Worm (Caenorhabditis elegans) whole organism, L2 larva: ENCODE measurements around the gene Y59A8B.8.

Experiments
- C34F6.9 ChIP-seq: fragments of 150-350 bp; optimal IDR thresholded peaks from 2 replicates; lab custom pipeline; 2014; ENCODE audit warnings: missing biosample characterization, missing genetic modification characterization
- R02D3.7 ChIP-seq: fragments of 150-350 bp; optimal IDR thresholded peaks from 2 replicates; lab custom pipeline; 2014; ENCODE audit warnings: missing biosample characterization, missing genetic modification characterization
- Y55F3AM.14 ChIP-seq: fragments of 200-800 bp; sonication (Bioruptor generic); optimal IDR thresholded peaks from 2 replicates; lab custom pipeline; 2018; ENCODE audit warnings: mild to moderate bottlenecking, missing genetic modification characterization, missing compliant biosample characterization
- ZK546.5 ChIP-seq: sonication (generic microtip); optimal IDR thresholded peaks from 2 replicates; lab custom pipeline; 2017; ENCODE audit warnings: missing biosample characterization, missing genetic modification characterization
- aly-2 ChIP-seq: fragments of 150-350 bp; optimal IDR thresholded peaks from 2 replicates; lab custom pipeline; 2014; ENCODE audit warnings: missing biosample characterization, missing genetic modification characterization
- ama-1 ChIP-seq: fragments of 150-350 bp; optimal IDR thresholded peaks from 2 replicates; lab custom pipeline; 2018; ENCODE audit warnings: inconsistent platforms
- blmp-1 ChIP-seq: sonication (generic microtip); optimal IDR thresholded peaks from 2 replicates; lab custom pipeline; 2017; ENCODE audit warnings: missing genetic modification characterization, mild to moderate bottlenecking, missing compliant biosample characterization, antibody characterized with exemption, moderate library complexity; ENCODE audit not compliant: insufficient read depth
- ceh-16 ChIP-seq: fragments of 150-350 bp; optimal IDR thresholded peaks from 2 replicates; lab custom pipeline; 2014; ENCODE audit warnings: missing biosample characterization, missing genetic modification characterization
- ceh-82 ChIP-seq: fragments of 150-350 bp; optimal IDR thresholded peaks from 2 replicates; lab custom pipeline; 2014; ENCODE audit warnings: missing biosample characterization, missing genetic modification characterization
- crh-2 ChIP-seq: sonication (generic microtip); optimal IDR thresholded peaks from 2 replicates; lab custom pipeline; 2017; ENCODE audit warnings: missing biosample characterization, missing genetic modification characterization
- egl-27 ChIP-seq: sonication (generic microtip); optimal IDR thresholded peaks from 3 replicates; lab custom pipeline; 2017; ENCODE audit warnings: missing biosample characterization, missing genetic modification reagents, missing genetic modification characterization
- elt-1 ChIP-seq: fragments of 150-350 bp; optimal IDR thresholded peaks from 2 replicates; lab custom pipeline; 2014; ENCODE audit warnings: missing biosample characterization, missing genetic modification characterization
- fos-1 ChIP-seq: fragments of 150-350 bp; optimal IDR thresholded peaks from 2 replicates; lab custom pipeline; 2014; ENCODE audit warnings: missing biosample characterization, missing genetic modification characterization
- gmeb-1 ChIP-seq: fragments of 150-350 bp; optimal IDR thresholded peaks from 2 replicates; lab custom pipeline; 2014; ENCODE audit warnings: missing biosample characterization, missing genetic modification characterization
- lin-13 ChIP-seq: fragments of 150-350 bp; optimal IDR thresholded peaks from 2 replicates; lab custom pipeline; 2014; ENCODE audit warnings: missing biosample characterization, missing genetic modification reagents, missing genetic modification characterization
- lin-39 ChIP-seq: fragments of 150-350 bp; optimal IDR thresholded peaks from 2 replicates; lab custom pipeline; 2014; ENCODE audit warnings: missing biosample characterization, missing genetic modification reagents, missing genetic modification characterization
- lsy-2 ChIP-seq, 2 experiments: fragments of 150-350 bp in 1 of 2; sonication (generic microtip) in 1 of 2; optimal IDR thresholded peaks; 2 replicates each; lab custom pipeline; 2014 to 2017; ENCODE audit warnings: missing biosample characterization in 2 of 2, missing genetic modification characterization in 2 of 2
- mab-5 ChIP-seq: fragments of 150-350 bp; optimal IDR thresholded peaks from 2 replicates; lab custom pipeline; 2014; ENCODE audit warnings: missing biosample characterization, missing genetic modification characterization
- mbf-1 ChIP-seq: sonication (generic microtip); optimal IDR thresholded peaks from 2 replicates; lab custom pipeline; 2017; ENCODE audit warnings: missing biosample characterization, missing genetic modification characterization
- mdl-1 ChIP-seq, 2 experiments: fragments of 150-350 bp in 1 of 2; sonication (generic microtip) in 1 of 2; optimal IDR thresholded peaks; 2 replicates each; lab custom pipeline; 2017; ENCODE audit warnings: missing biosample characterization in 2 of 2, missing genetic modification characterization in 2 of 2
- nhr-10 ChIP-seq: sonication (generic microtip); optimal IDR thresholded peaks from 2 replicates; lab custom pipeline; 2017; ENCODE audit warnings: missing biosample characterization, missing genetic modification characterization
- nhr-11 ChIP-seq: fragments of 150-350 bp; optimal IDR thresholded peaks from 2 replicates; lab custom pipeline; 2014; ENCODE audit warnings: missing biosample characterization, missing genetic modification characterization
- nhr-12 ChIP-seq: fragments of 150-350 bp; optimal IDR thresholded peaks from 2 replicates; lab custom pipeline; 2014; ENCODE audit warnings: missing biosample characterization, missing genetic modification characterization
- nhr-129 ChIP-seq: fragments of 150-350 bp; optimal IDR thresholded peaks from 2 replicates; lab custom pipeline; 2014; ENCODE audit warnings: missing biosample characterization, missing genetic modification characterization
- nhr-21 ChIP-seq: fragments of 150-350 bp; optimal IDR thresholded peaks from 2 replicates; lab custom pipeline; 2014; ENCODE audit warnings: missing biosample characterization, missing genetic modification characterization
- nhr-23 ChIP-seq: fragments of 150-350 bp; optimal IDR thresholded peaks from 2 replicates; lab custom pipeline; 2014; ENCODE audit warnings: missing biosample characterization, missing genetic modification reagents, missing genetic modification characterization
- nhr-237 ChIP-seq: fragments of 150-350 bp; optimal IDR thresholded peaks from 2 replicates; lab custom pipeline; 2014; ENCODE audit warnings: missing biosample characterization, missing genetic modification characterization
- nhr-25 ChIP-seq: fragments of 150-350 bp; sonication (generic microtip); optimal IDR thresholded peaks from 3 replicates; lab custom pipeline; 2014; ENCODE audit warnings: missing biosample characterization, missing genetic modification characterization
- nhr-6 ChIP-seq: fragments of 150-350 bp; optimal IDR thresholded peaks from 2 replicates; lab custom pipeline; 2014; ENCODE audit warnings: missing biosample characterization, missing genetic modification characterization
- nhr-77 ChIP-seq: fragments of 150-350 bp; optimal IDR thresholded peaks from 2 replicates; lab custom pipeline; 2014; ENCODE audit warnings: missing biosample characterization, missing genetic modification characterization
- peb-1 ChIP-seq: fragments of 150-350 bp; optimal IDR thresholded peaks from 2 replicates; lab custom pipeline; 2014; ENCODE audit warnings: missing biosample characterization, missing genetic modification characterization
- sem-4 ChIP-seq: fragments of 150-350 bp; optimal IDR thresholded peaks from 2 replicates; lab custom pipeline; 2014; ENCODE audit warnings: missing biosample characterization, missing genetic modification reagents, missing genetic modification characterization
- skn-1 ChIP-seq: sonication (generic microtip); optimal IDR thresholded peaks from 2 replicates; lab custom pipeline; 2017; ENCODE audit warnings: missing biosample characterization, missing genetic modification characterization
- sma-9 ChIP-seq, 2 experiments: fragments of 150-350 bp in 1 of 2; sonication (generic microtip) in 1 of 2; optimal IDR thresholded peaks; 2 replicates each; lab custom pipeline; 2014 to 2016; ENCODE audit warnings: missing genetic modification characterization in 2 of 2, mild to moderate bottlenecking in 1 of 2, missing biosample characterization in 1 of 2, missing compliant biosample characterization in 1 of 2, missing genetic modification reagents in 1 of 2, moderate library complexity in 1 of 2
- snpc-4 ChIP-seq: fragments of 150-350 bp; optimal IDR thresholded peaks from 2 replicates; lab custom pipeline; 2014; ENCODE audit warnings: missing biosample characterization, missing genetic modification characterization
- unc-55 ChIP-seq: fragments of 150-350 bp; sonication (generic microtip); optimal IDR thresholded peaks from 3 replicates; lab custom pipeline; 2014; ENCODE audit warnings: missing biosample characterization, missing genetic modification reagents, missing genetic modification characterization
- unc-62 ChIP-seq: fragments of 150-350 bp; optimal IDR thresholded peaks from 2 replicates; lab custom pipeline; 2014; ENCODE audit warnings: missing biosample characterization, missing genetic modification reagents, missing genetic modification characterization
- ztf-1 ChIP-seq: fragments of 200-800 bp; sonication (Bioruptor generic); conservative IDR thresholded peaks from 2 replicates; pipeline ENCODE4 v1.3.6; 2022; ENCODE audit warnings: missing genetic modification characterization, missing compliant biosample characterization
- ztf-11 ChIP-seq: sonication (generic microtip); optimal IDR thresholded peaks from 2 replicates; lab custom pipeline; 2017; ENCODE audit warnings: missing biosample characterization, missing genetic modification characterization
- ztf-4 ChIP-seq: fragments of 150-350 bp; optimal IDR thresholded peaks from 2 replicates; lab custom pipeline; 2014; ENCODE audit warnings: missing biosample characterization, missing genetic modification characterization

The Y59A8B.8 gene

DNA sequence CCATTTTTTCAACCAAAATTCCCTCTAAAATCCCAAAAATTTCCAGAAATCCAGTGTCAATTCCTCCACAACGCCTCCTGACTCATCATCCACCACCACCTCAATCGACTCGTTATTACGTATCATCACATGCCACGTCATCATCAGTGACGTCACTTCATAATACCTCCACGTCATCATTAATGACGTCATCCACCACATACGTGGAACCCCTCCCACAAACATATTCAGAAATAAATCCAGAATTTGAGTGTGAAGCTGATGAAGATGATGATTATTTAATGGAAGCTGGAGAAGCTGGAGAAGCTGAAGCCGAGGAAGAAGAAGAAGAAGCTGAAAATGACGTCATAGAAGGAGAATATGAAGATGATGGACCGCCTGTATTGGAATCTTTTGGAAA is 27.8 kb upstream of the Y59A8B.8 start:
- no peak for TF ChIP-seq ama-1
- no peak for TF ChIP-seq nhr-12 (tag; lab: Kevin White, UChicago)
- no peak for TF ChIP-seq ztf-11 (tag; lab: Kevin White, UChicago)
- TF ChIP-seq ceh-82 (tag; lab: Kevin White, UChicago) = no peak
- TF ChIP-seq egl-27 (tag; lab: Kevin White, UChicago) = no peak
- TF ChIP-seq unc-62 (GFP tag; lab: Kevin White, UChicago) = no peak
- TF ChIP-seq aly-2 = no peak
- no peak for TF ChIP-seq nhr-21 (tag; lab: Kevin White, UChicago)
- no peak for TF ChIP-seq ceh-16 (tag; lab: Kevin White, UChicago)

DNA sequence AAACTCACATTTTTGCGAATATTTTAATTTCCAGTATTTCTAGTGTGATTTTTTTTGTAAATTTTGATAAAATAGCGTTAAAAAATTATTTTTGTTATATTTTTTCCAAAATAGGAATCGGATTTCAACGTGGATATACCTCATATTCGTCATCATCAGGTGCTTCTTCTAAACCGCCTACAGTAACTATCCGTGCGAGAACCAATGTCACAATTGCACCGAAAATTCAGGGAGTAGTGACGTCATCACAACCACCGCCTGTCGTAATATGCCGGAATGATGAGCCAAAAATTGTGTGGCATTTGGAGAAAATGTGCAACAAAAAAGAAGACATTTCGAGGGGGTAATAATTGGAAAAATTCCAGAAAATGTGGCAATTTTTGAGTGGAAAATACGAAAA is 25.1 kb upstream of the Y59A8B.8 start:
- TF ChIP-seq peb-1 = no peak
- no peak for TF ChIP-seq ztf-11 (tag; lab: Kevin White, UChicago)
- TF ChIP-seq crh-2 (tag; lab: Kevin White, UChicago) = no peak
- TF ChIP-seq snpc-4 = no peak
- TF ChIP-seq nhr-23 (tag; lab: Kevin White, UChicago) = no peak
- no peak for TF ChIP-seq elt-1 (tag; lab: Kevin White, UChicago)
- no peak for TF ChIP-seq Y55F3AM.14 (GFP tag; lab: Kevin White, UChicago)

DNA sequence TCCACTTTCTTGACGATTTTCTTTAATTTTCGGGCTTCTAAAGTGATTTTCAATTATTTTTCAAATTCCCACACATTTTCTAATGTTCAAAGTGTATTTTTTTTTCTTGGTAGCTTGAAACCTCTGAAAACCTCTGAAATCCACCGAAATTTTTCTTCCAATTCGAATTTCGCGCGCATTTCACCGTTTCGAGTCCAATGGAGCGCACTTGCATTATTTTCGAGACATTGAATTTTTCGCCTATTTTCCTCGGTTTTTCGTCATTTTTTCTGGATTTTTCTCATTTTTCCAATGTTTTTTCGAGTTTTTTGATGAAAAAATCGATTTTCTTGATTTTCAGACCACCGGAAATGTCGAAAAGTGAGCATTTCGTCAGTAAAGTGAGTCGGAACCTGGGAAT is 20.7 kb upstream of the Y59A8B.8 start, which contains the start of gene slr-2:
Gene slr-2 (plus strand): TSS at position 341 of the 400 bp plus-strand sequence.
- TF ChIP-seq lin-13 (GFP tag; lab: Kevin White, UChicago) (peak; percentile 24), nhr-11 (tag; lab: Kevin White, UChicago) (no peak), ztf-1 (no peak), lsy-2 (tag; optimal IDR thresholded peaks at IDR 0.05; lab: Kevin White, UChicago) (peak; percentile 23 to 72), sma-9 (GFP tag; optimal IDR thresholded peaks at IDR 0.05; lab: Kevin White, UChicago) (no peak), sma-9 (tag; optimal IDR thresholded peaks at IDR 0.05; lab: Kevin White, UChicago) (no peak), ZK546.5 (no peak), ama-1 (no peak), skn-1 (no peak), mab-5 (peak; percentile 6), nhr-129 (tag; lab: Kevin White, UChicago) (peak; percentile 49), fos-1 (tag; lab: Kevin White, UChicago) (no peak), unc-55 (GFP tag; lab: Kevin White, UChicago) (peak; percentile 84), mdl-1 (tag; optimal IDR thresholded peaks at IDR 0.05; lab: Kevin White, UChicago) (no peak), snpc-4 (no peak), sem-4 (tag; lab: Kevin White, UChicago) (no peak), nhr-23 (tag; lab: Kevin White, UChicago) (no peak), nhr-21 (tag; lab: Kevin White, UChicago) (no peak), lin-39 (tag; lab: Kevin White, UChicago) (no peak), egl-27 (tag; lab: Kevin White, UChicago) (no peak), unc-62 (GFP tag; lab: Kevin White, UChicago) (no peak), nhr-237 (tag; lab: Kevin White, UChicago) (no peak), gmeb-1 (tag; lab: Kevin White, UChicago) (peak; percentile 96), blmp-1 (tag; lab: Kevin White, UChicago) (no peak), ceh-16 (tag; lab: Kevin White, UChicago) (no peak), peb-1 (no peak), nhr-77 (tag; lab: Kevin White, UChicago) (no peak), mbf-1 (tag; lab: Kevin White, UChicago) (no peak), C34F6.9 (tag; lab: Kevin White, UChicago) (peak; percentile 57), crh-2 (tag; lab: Kevin White, UChicago) (peak; percentile 26)

DNA sequence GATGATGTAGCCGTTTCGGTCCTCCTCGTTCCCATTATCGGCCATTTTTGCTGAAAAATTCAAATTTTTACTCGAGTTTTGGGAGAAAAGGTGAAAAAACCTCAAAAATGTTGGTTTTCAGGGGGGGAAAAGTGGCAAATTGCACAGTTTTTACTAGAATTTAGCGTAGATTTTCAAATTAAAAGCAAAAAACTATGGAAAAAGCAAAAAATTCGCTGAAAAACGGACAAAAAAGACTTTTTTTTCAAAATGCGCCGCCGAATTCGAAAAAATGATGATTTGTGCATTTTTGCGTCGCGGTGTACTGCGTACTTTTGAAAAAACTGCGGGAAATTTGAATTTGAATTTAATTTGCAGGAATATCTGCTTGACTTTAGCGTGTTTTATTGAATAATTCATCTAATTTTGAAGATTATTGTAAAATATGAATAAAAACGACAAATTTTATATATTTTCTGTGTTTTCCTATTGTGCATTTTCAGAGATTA is 20.1 kb upstream of the Y59A8B.8 start, which contains the start of gene Y59A8B.12:
Gene Y59A8B.12 (minus strand): TSS at position 51 of the 488 bp plus-strand sequence.
- TF ChIP-seq sma-9 (GFP tag; optimal IDR thresholded peaks at IDR 0.05; lab: Kevin White, UChicago) (no peak), sma-9 (tag; optimal IDR thresholded peaks at IDR 0.05; lab: Kevin White, UChicago) (no peak), nhr-25 (tag; lab: Kevin White, UChicago) (no peak), mab-5 (no peak), ztf-4 (tag; lab: Kevin White, UChicago) (no peak), R02D3.7 (tag; lab: Kevin White, UChicago) (no peak), egl-27 (tag; lab: Kevin White, UChicago) (no peak), nhr-237 (tag; lab: Kevin White, UChicago) (no peak), sem-4 (tag; lab: Kevin White, UChicago) (no peak), nhr-10 (tag; lab: Kevin White, UChicago) (no peak), nhr-23 (tag; lab: Kevin White, UChicago) (no peak), mdl-1 (tag; optimal IDR thresholded peaks at IDR 0.05; lab: Kevin White, UChicago) (no peak), skn-1 (no peak), nhr-6 (tag; lab: Kevin White, UChicago) (no peak), aly-2 (no peak)
- TF ChIP-seq, all 48 proteins: peak for 0
